Worm (Caenorhabditis elegans) whole organism, early embryonic: Measurements from ENCODE around the gene tam-1.

Source experiments
- F13C5.2 ChIP-seq: sonication (generic microtip); optimal IDR thresholded peaks from 2 replicates; lab custom pipeline; 2017; ENCODE audit warnings: mild to moderate bottlenecking, missing genetic modification characterization, inconsistent platforms, missing compliant biosample characterization
- ama-1 ChIP-seq: fragments of 150-350 bp; optimal IDR thresholded peaks from 2 replicates; lab custom pipeline; 2014
- flt-1 ChIP-seq: fragments of 200-800 bp; sonication (Bioruptor generic); IDR thresholded peaks from 2 replicates; pipeline ENCODE4 v1.3.6; 2022; ENCODE audit warnings: missing genetic modification characterization, missing compliant biosample characterization
- hmg-4 ChIP-seq: fragments of 200-800 bp; sonication (Bioruptor generic); optimal IDR thresholded peaks from 2 replicates; lab custom pipeline; 2018; ENCODE audit warnings: mild to moderate bottlenecking, missing genetic modification characterization, missing compliant biosample characterization
- scrt-1 ChIP-seq: fragments of 200-800 bp; sonication (Bioruptor generic); IDR thresholded peaks from 2 replicates; pipeline ENCODE4 v1.3.6; 2022; ENCODE audit warnings: missing genetic modification characterization, missing compliant biosample characterization
- tbx-11 ChIP-seq: fragments of 200-800 bp; sonication (Bioruptor generic); IDR thresholded peaks from 2 replicates; pipeline ENCODE4 v1.3.6; 2022; ENCODE audit warnings: missing genetic modification characterization, missing compliant biosample characterization
- tbx-37 ChIP-seq: fragments of 200-800 bp; sonication (Bioruptor generic); conservative IDR thresholded peaks from 2 replicates; pipeline ENCODE4 v1.3.6; 2022; ENCODE audit warnings: missing genetic modification reagents, missing genetic modification characterization, missing compliant biosample characterization

DNA sequence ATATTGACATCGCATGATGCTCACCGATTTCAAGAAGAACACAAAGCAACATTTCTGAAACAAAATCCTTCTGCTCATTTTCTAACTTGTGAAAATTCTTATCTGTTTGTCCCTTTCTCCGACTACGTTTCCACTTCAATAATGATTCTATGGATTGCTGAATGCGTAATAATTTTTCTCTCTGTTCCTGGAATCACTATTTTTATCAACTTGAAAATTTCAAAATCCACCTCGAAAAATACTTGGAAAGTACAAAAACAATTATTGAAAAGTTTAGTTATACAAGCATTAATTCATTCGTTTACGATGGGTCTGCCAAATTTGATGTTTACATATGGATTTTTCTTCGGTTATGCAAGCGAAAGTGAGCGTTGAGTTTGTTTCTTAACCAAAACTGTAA lies 40.9 kb downstream of the tam-1 start, which contains the start of gene srh-22:
- TF ChIP-seq tbx-37 (GFP tag; lab: Robert Waterston, UW) = no peak
- no peak for TF ChIP-seq flt-1
- no peak for TF ChIP-seq tbx-11 (GFP tag; lab: Robert Waterston, UW)
- no peak for TF ChIP-seq F13C5.2
- no peak for TF ChIP-seq scrt-1 (GFP tag; lab: Robert Waterston, UW)
- TF ChIP-seq hmg-4 (GFP tag; lab: Kevin White, UChicago) = no peak
- TF ChIP-seq ama-1 (lab: Kevin White, UChicago) = no peak
